Worm (Caenorhabditis elegans) whole organism, L3 larva: Measurements from ENCODE around the gene F55C12.4.
A peak's percentile ranks its signal among the peaks of the same experiment; 100 is the strongest.

Experiments used
- R02D3.7 ChIP-seq: fragments of 150-350 bp; optimal IDR thresholded peaks from 2 replicates; lab custom pipeline; 2014; ENCODE audit warnings: missing biosample characterization, missing genetic modification characterization
- ZK546.5 ChIP-seq: sonication (generic microtip); optimal IDR thresholded peaks from 2 replicates; lab custom pipeline; 2017; ENCODE audit warnings: missing biosample characterization, missing genetic modification characterization
- aly-2 ChIP-seq: fragments of 150-350 bp; optimal IDR thresholded peaks from 2 replicates; lab custom pipeline; 2014; ENCODE audit warnings: missing biosample characterization, missing genetic modification characterization
- ama-1 ChIP-seq: fragments of 150-350 bp; optimal IDR thresholded peaks from 2 replicates; lab custom pipeline; 2018
- ceh-16 ChIP-seq: sonication (generic microtip); optimal IDR thresholded peaks from 2 replicates; lab custom pipeline; 2017; ENCODE audit warnings: missing biosample characterization, missing genetic modification characterization
- ceh-9 ChIP-seq: sonication (generic microtip); optimal IDR thresholded peaks from 2 replicates; lab custom pipeline; 2018; ENCODE audit warnings: missing biosample characterization, missing genetic modification characterization
- daf-12 ChIP-seq: fragments of 150-350 bp; optimal IDR thresholded peaks from 2 replicates; lab custom pipeline; 2014; ENCODE audit warnings: missing biosample characterization, missing genetic modification reagents, missing genetic modification characterization
- egl-27 ChIP-seq: sonication (generic microtip); optimal IDR thresholded peaks from 4 replicates; lab custom pipeline; 2017; ENCODE audit warnings: missing biosample characterization, missing genetic modification reagents, missing genetic modification characterization
- egl-5 ChIP-seq: fragments of 150-350 bp; optimal IDR thresholded peaks from 2 replicates; lab custom pipeline; 2017; ENCODE audit warnings: missing biosample characterization, missing genetic modification reagents, missing genetic modification characterization, inconsistent platforms
- elt-1 ChIP-seq: fragments of 150-350 bp; optimal IDR thresholded peaks from 2 replicates; lab custom pipeline; 2014; ENCODE audit warnings: missing biosample characterization, missing genetic modification characterization
- elt-2 ChIP-seq: sonication (generic microtip); optimal IDR thresholded peaks from 2 replicates; lab custom pipeline; 2016; ENCODE audit warnings: missing genetic modification reagents, mild to moderate bottlenecking, missing genetic modification characterization, missing compliant biosample characterization
- eor-1 ChIP-seq, 2 experiments: fragments of 150-350 bp; optimal IDR thresholded peaks; 2 replicates each; lab custom pipeline; 2014 to 2018; ENCODE audit warnings: missing biosample characterization in 2 of 2, missing genetic modification characterization in 2 of 2
- fkh-10 ChIP-seq: sonication (generic microtip); optimal IDR thresholded peaks from 2 replicates; lab custom pipeline; 2017; ENCODE audit warnings: missing biosample characterization, missing genetic modification reagents, missing genetic modification characterization
- fkh-2 ChIP-seq: fragments of 150-350 bp; optimal IDR thresholded peaks from 2 replicates; lab custom pipeline; 2014; ENCODE audit warnings: missing biosample characterization, missing genetic modification reagents, missing genetic modification characterization
- hmg-11 ChIP-seq: sonication (generic microtip); optimal IDR thresholded peaks from 2 replicates; lab custom pipeline; 2016; ENCODE audit warnings: missing genetic modification characterization, missing compliant biosample characterization
- jun-1 ChIP-seq: fragments of 150-350 bp; optimal IDR thresholded peaks from 2 replicates; lab custom pipeline; 2014; ENCODE audit warnings: missing biosample characterization, missing genetic modification reagents, missing genetic modification characterization
- lin-15B ChIP-seq: fragments of 150-350 bp; optimal IDR thresholded peaks from 2 replicates; lab custom pipeline; 2014; ENCODE audit warnings: missing biosample characterization, missing genetic modification characterization
- lin-39 ChIP-seq: fragments of 150-350 bp; optimal IDR thresholded peaks from 2 replicates; lab custom pipeline; 2018; ENCODE audit warnings: missing biosample characterization, missing genetic modification reagents, missing genetic modification characterization
- lsy-12 ChIP-seq: sonication (generic microtip); optimal IDR thresholded peaks from 2 replicates; lab custom pipeline; 2016; ENCODE audit warnings: mild to moderate bottlenecking, missing genetic modification characterization, missing compliant biosample characterization
- mdl-1 ChIP-seq: fragments of 150-350 bp; optimal IDR thresholded peaks from 2 replicates; lab custom pipeline; 2014; ENCODE audit warnings: missing biosample characterization, missing genetic modification characterization
- mml-1 ChIP-seq: fragments of 150-350 bp; sonication (generic microtip); optimal IDR thresholded peaks from 3 replicates; lab custom pipeline; 2014; ENCODE audit warnings: missing biosample characterization, missing genetic modification characterization
- nfya-1 ChIP-seq: sonication (generic microtip); optimal IDR thresholded peaks from 2 replicates; lab custom pipeline; 2017; ENCODE audit warnings: missing genetic modification characterization, mild to moderate bottlenecking, missing compliant biosample characterization, antibody characterized with exemption, moderate library complexity; ENCODE audit not compliant: insufficient read depth
- nhr-11 ChIP-seq: fragments of 150-350 bp; optimal IDR thresholded peaks from 2 replicates; lab custom pipeline; 2014; ENCODE audit warnings: missing biosample characterization, missing genetic modification characterization
- nhr-12 ChIP-seq: fragments of 150-350 bp; optimal IDR thresholded peaks from 2 replicates; lab custom pipeline; 2014; ENCODE audit warnings: missing biosample characterization, missing genetic modification characterization
- nhr-23 ChIP-seq: fragments of 150-350 bp; optimal IDR thresholded peaks from 2 replicates; lab custom pipeline; 2014; ENCODE audit warnings: missing biosample characterization, missing genetic modification reagents, missing genetic modification characterization
- nhr-237 ChIP-seq: fragments of 150-350 bp; optimal IDR thresholded peaks from 2 replicates; lab custom pipeline; 2014; ENCODE audit warnings: missing biosample characterization, missing genetic modification characterization
- nhr-25 ChIP-seq: sonication (generic microtip); optimal IDR thresholded peaks from 2 replicates; lab custom pipeline; 2017; ENCODE audit warnings: missing biosample characterization, missing genetic modification characterization
- nhr-28 ChIP-seq: fragments of 150-350 bp; optimal IDR thresholded peaks from 2 replicates; lab custom pipeline; 2014; ENCODE audit warnings: missing biosample characterization, missing genetic modification characterization
- nhr-43 ChIP-seq: sonication (generic microtip); optimal IDR thresholded peaks from 2 replicates; lab custom pipeline; 2016; ENCODE audit warnings: mild to moderate bottlenecking, missing genetic modification characterization, missing compliant biosample characterization; ENCODE audit not compliant: poor library complexity, severe bottlenecking
- nhr-67 ChIP-seq: fragments of 150-350 bp; optimal IDR thresholded peaks from 2 replicates; lab custom pipeline; 2014; ENCODE audit warnings: missing biosample characterization, missing genetic modification characterization
- nhr-76 ChIP-seq: fragments of 150-350 bp; sonication (generic microtip); optimal IDR thresholded peaks from 5 replicates; lab custom pipeline; 2014; ENCODE audit warnings: missing biosample characterization, missing genetic modification characterization
- nhr-77 ChIP-seq: fragments of 150-350 bp; optimal IDR thresholded peaks from 2 replicates; lab custom pipeline; 2014; ENCODE audit warnings: missing biosample characterization, missing genetic modification characterization
- pha-4 ChIP-seq: fragments of 150-350 bp; optimal IDR thresholded peaks from 2 replicates; lab custom pipeline; 2014; ENCODE audit warnings: missing biosample characterization, missing genetic modification reagents, missing genetic modification characterization
- pqm-1 ChIP-seq: fragments of 150-350 bp; optimal IDR thresholded peaks from 2 replicates; lab custom pipeline; 2017; ENCODE audit warnings: missing biosample characterization, missing genetic modification characterization, inconsistent platforms
- sea-2 ChIP-seq: fragments of 150-350 bp; sonication (generic microtip); optimal IDR thresholded peaks from 4 replicates; lab custom pipeline; 2014; ENCODE audit warnings: missing biosample characterization, missing genetic modification reagents, missing genetic modification characterization
- snpc-4 ChIP-seq: fragments of 150-350 bp; optimal IDR thresholded peaks from 2 replicates; lab custom pipeline; 2014; ENCODE audit warnings: missing biosample characterization, missing genetic modification characterization
- tbx-2 ChIP-seq: sonication (generic microtip); optimal IDR thresholded peaks from 2 replicates; lab custom pipeline; 2016; ENCODE audit warnings: mild to moderate bottlenecking, missing genetic modification characterization, missing compliant biosample characterization
- unc-62 ChIP-seq: fragments of 150-350 bp; sonication (generic microtip); optimal IDR thresholded peaks from 4 replicates; lab custom pipeline; 2014; ENCODE audit warnings: missing biosample characterization, missing genetic modification reagents, missing genetic modification characterization
- zag-1 ChIP-seq: fragments of 150-350 bp; optimal IDR thresholded peaks from 2 replicates; lab custom pipeline; 2014; ENCODE audit warnings: missing biosample characterization, missing genetic modification characterization
- ztf-11 ChIP-seq: fragments of 150-350 bp; optimal IDR thresholded peaks from 2 replicates; lab custom pipeline; 2014; ENCODE audit warnings: missing biosample characterization, missing genetic modification characterization
- ztf-4 ChIP-seq: fragments of 150-350 bp; optimal IDR thresholded peaks from 2 replicates; lab custom pipeline; 2014; ENCODE audit warnings: missing biosample characterization, missing genetic modification characterization

Gene F55C12.4

DNA sequence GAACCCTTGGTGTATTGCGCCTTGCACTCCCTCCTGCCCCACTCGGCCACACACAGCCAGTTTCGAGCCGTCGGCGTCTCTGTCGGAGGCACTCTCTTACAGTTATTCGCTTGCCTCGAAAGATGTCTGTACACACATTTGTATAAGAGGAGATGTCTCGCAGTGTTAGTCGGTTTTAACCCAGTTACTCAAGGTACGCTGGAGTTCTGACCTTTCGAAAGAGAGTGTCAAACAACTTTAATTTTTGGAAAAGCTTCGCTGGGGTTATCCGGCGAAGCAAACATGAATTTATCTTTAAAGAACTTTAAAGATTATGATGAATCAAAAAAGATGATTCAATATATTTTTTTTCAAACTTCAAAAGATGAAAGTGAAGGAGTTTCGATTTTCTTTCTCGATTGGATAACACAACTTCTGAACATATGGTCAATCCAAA, 13.5 kb downstream of the F55C12.4 start (continued):
- TF ChIP-seq fkh-10 (peak; percentile 100), ceh-9 (tag; lab: Kevin White, UChicago) (peak; percentile 37), nhr-25 (tag; lab: Kevin White, UChicago) (peak; percentile 99), nhr-23 (peak; percentile 99), fkh-2 (tag; lab: Kevin White, UChicago) (peak; percentile 82), jun-1 (tag; lab: Kevin White, UChicago) (peak; percentile 99), sea-2 (GFP tag; lab: Kevin White, UChicago) (peak; percentile 52), lsy-12 (tag; lab: Kevin White, UChicago) (peak; percentile 99), ztf-11 (tag; lab: Kevin White, UChicago) (no peak), egl-5 (peak; percentile 92), nhr-237 (no peak), hmg-11 (tag; lab: Kevin White, UChicago) (peak; percentile 99), unc-62 (GFP tag; lab: Kevin White, UChicago) (peak; percentile 74), nhr-28 (peak; percentile 90), ama-1 (lab: Kevin White, UChicago) (peak; percentile 100), nhr-67 (tag; lab: Kevin White, UChicago) (no peak), nfya-1 (tag; lab: Kevin White, UChicago) (peak; percentile 99), nhr-12 (tag; lab: Kevin White, UChicago) (peak; percentile 45), aly-2 (tag; lab: Kevin White, UChicago) (peak; percentile 96), elt-1 (tag; lab: Kevin White, UChicago) (peak; percentile 85)

DNA sequence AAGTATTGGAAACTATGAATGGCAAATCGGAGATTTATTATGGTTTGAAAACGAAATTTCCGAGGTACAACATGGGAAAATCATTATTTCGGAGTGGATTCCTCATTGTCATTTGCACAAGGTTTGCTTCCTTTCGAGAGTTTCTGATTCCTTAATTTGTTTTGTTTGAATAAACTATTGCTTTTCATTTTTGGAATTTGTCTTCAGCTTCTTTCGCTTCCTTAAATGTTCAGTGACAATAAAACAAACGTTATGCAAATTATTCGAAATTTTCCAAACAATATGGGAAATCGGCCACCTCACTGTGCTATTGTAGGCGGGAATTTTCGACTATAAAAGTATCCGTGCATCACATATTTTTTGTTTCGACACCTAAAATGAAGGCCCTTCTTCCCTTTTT, 16.4 kb downstream of the F55C12.4 start, which contains the start of gene nep-25:
nep-25 (plus strand) TSS at position 375 of the 400 bp plus-strand sequence.
- TF ChIP-seq nhr-23 (no peak), zag-1 (no peak), mdl-1 (no peak), ceh-9 (tag; lab: Kevin White, UChicago) (no peak), nhr-76 (tag; lab: Kevin White, UChicago) (no peak), unc-62 (GFP tag; lab: Kevin White, UChicago) (no peak), ztf-4 (tag; lab: Kevin White, UChicago) (no peak), elt-2 (no peak), nhr-67 (tag; lab: Kevin White, UChicago) (no peak), pha-4 (tag; lab: Kevin White, UChicago) (no peak), egl-27 (tag; lab: Kevin White, UChicago) (no peak), tbx-2 (tag; lab: Kevin White, UChicago) (no peak), nhr-12 (tag; lab: Kevin White, UChicago) (no peak)

DNA sequence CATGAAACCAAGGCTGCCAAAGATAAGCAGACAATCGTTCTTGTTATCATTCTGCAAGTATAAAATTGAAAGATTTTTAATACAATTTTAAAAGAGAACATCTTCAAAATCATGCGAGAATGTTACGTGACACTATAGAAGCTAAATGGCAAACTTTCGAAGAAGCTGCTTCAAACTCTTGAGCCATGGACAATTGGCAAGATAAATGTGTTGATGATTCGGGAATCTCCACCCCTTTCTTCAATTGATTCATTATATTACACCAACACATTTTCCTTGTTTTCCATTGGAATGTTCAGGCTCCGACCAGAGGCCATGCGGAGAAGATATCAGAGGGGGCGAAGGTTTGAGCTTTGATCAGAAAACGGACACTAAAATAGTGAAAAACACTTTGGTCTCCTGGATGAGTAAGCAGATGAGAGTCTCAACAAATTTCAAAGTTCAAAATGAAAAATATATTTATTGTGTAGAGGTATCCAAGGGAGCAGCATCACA, 17.1 kb downstream of the F55C12.4 start, which contains the start of gene lec-5:
lec-5 (minus strand) TSS at position 51 of the 495 bp plus-strand sequence.
- TF ChIP-seq mdl-1: no peak
- no peak for TF ChIP-seq ztf-11 (tag; lab: Kevin White, UChicago)
- no peak for TF ChIP-seq nhr-25 (tag; lab: Kevin White, UChicago)
- peak; percentile 9 for TF ChIP-seq lin-39 (tag; lab: Kevin White, UChicago)
- no peak for TF ChIP-seq lin-15B (tag; lab: Kevin White, UChicago)
- no peak for TF ChIP-seq lsy-12 (tag; lab: Kevin White, UChicago)
- TF ChIP-seq pha-4 (tag; lab: Kevin White, UChicago): no peak

ce11 chrII:5839227-5839626, 19.0 kb downstream of the F55C12.4 start, which contains the start of gene ZK1248.19:
Gene ZK1248.19 (minus strand): TSS chrII:5839414.
- peak; percentile 88 for TF ChIP-seq R02D3.7 (tag; lab: Kevin White, UChicago)
- TF ChIP-seq ZK546.5 (tag; lab: Kevin White, UChicago): no peak
- TF ChIP-seq aly-2 (tag; lab: Kevin White, UChicago): no peak
- peak; percentile 6 for TF ChIP-seq ama-1 (lab: Kevin White, UChicago)
- TF ChIP-seq hmg-11 (tag; lab: Kevin White, UChicago): peak; percentile 42
- peak; percentile 25 for TF ChIP-seq pha-4 (tag; lab: Kevin White, UChicago)
- TF ChIP-seq nfya-1 (tag; lab: Kevin White, UChicago): peak; percentile 28
- peak; percentile 4 for TF ChIP-seq lin-15B (tag; lab: Kevin White, UChicago)
- TF ChIP-seq snpc-4 (tag; lab: Kevin White, UChicago): peak; percentile 0

ce11 chrII:5838453-5838852, 19.8 kb downstream of the F55C12.4 start, which contains the start of gene ZK1248.15:
Gene ZK1248.15 (minus strand): TSS chrII:5838553.
- no peak for TF ChIP-seq nhr-23
- no peak for TF ChIP-seq mdl-1
- no peak for TF ChIP-seq snpc-4 (tag; lab: Kevin White, UChicago)
- TF ChIP-seq pqm-1 (tag; lab: Kevin White, UChicago): no peak
- TF ChIP-seq nhr-11 (tag; lab: Kevin White, UChicago): no peak
- no peak for TF ChIP-seq fkh-2 (tag; lab: Kevin White, UChicago)
- no peak for TF ChIP-seq nhr-237
- no peak for TF ChIP-seq lin-39 (tag; lab: Kevin White, UChicago)
- TF ChIP-seq nhr-43 (tag; lab: Kevin White, UChicago): no peak
- TF ChIP-seq nhr-77: no peak
- TF ChIP-seq ceh-16 (tag; lab: Kevin White, UChicago): no peak
- TF ChIP-seq lsy-12 (tag; lab: Kevin White, UChicago): no peak
- TF ChIP-seq nhr-67 (tag; lab: Kevin White, UChicago): no peak
- no peak for TF ChIP-seq mml-1 (tag; lab: Kevin White, UChicago)
- no peak for TF ChIP-seq ztf-11 (tag; lab: Kevin White, UChicago)
- TF ChIP-seq daf-12 (tag; lab: Kevin White, UChicago): no peak
- TF ChIP-seq tbx-2 (tag; lab: Kevin White, UChicago): no peak
- TF ChIP-seq R02D3.7 (tag; lab: Kevin White, UChicago): no peak
- no peak for TF ChIP-seq eor-1 (tag; optimal IDR thresholded peaks at IDR 0.05; lab: Kevin White, UChicago)
- no peak for TF ChIP-seq fkh-10
